Worm (Caenorhabditis elegans): ENCODE data around the gene ahsa-1.

- TF ChIP-seq unc-62 (GFP tag; optimal IDR thresholded peaks at IDR 0.05) (no peak), ceh-43 (GFP tag; optimal IDR thresholded peaks at IDR 0.05) (no peak), nhr-76 (tag; optimal IDR thresholded peaks at IDR 0.05) (no peak), snpc-4 (tag; optimal IDR thresholded peaks at IDR 0.05) (no peak), nhr-12 (tag; optimal IDR thresholded peaks at IDR 0.05) (no peak), unc-39 (tag; optimal IDR thresholded peaks at IDR 0.05) (no peak), blmp-1 (tag; optimal IDR thresholded peaks at IDR 0.05) (no peak), unc-120 (tag; optimal IDR thresholded peaks at IDR 0.05; ENCODE audit: poor library complexity, severe bottlenecking) (no peak), nhr-28 (tag; optimal IDR thresholded peaks at IDR 0.05) (no peak), elt-3 (tag; optimal IDR thresholded peaks at IDR 0.05) (no peak), mep-1 (tag; optimal IDR thresholded peaks at IDR 0.05) (no peak)
Measured at ce11 chrV:15094749-15095148, 9.6 kb upstream of the ahsa-1 start, which contains the start of gene srx-78.
